Worm (Caenorhabditis elegans) whole organism, young adult: ENCODE results near the gene C54G10.1.

Experiments
- B0035.1 ChIP-seq: sonication (generic microtip); optimal IDR thresholded peaks from 2 replicates; lab custom pipeline; 2016; ENCODE audit warnings: missing genetic modification characterization, mild to moderate bottlenecking, missing compliant biosample characterization, missing genotype, missing genetic modification reagents
- F10E7.11 ChIP-seq: sonication (generic microtip); optimal IDR thresholded peaks from 2 replicates; lab custom pipeline; 2017; ENCODE audit warnings: mild to moderate bottlenecking, missing genetic modification characterization, moderate library complexity, missing compliant biosample characterization
- F37B4.10 ChIP-seq: fragments of 200-800 bp; sonication (Bioruptor generic); IDR thresholded peaks from 2 replicates; pipeline ENCODE4 v1.3.6; 2022; ENCODE audit warnings: missing genetic modification characterization, missing compliant biosample characterization
- K12H6.12 ChIP-seq: fragments of 200-800 bp; sonication (Bioruptor generic); optimal IDR thresholded peaks from 2 replicates; lab custom pipeline; 2018; ENCODE audit warnings: mild to moderate bottlenecking, missing genetic modification characterization, missing compliant biosample characterization
- Y53F4B.3 ChIP-seq: fragments of 200-800 bp; sonication (Bioruptor generic); IDR thresholded peaks from 2 replicates; pipeline ENCODE4 v1.3.6; 2022; ENCODE audit warnings: missing genetic modification reagents, missing genetic modification characterization, missing compliant biosample characterization
- Y67H2A.10 ChIP-seq: fragments of 200-800 bp; sonication (Bioruptor generic); conservative IDR thresholded peaks from 2 replicates; pipeline ENCODE4 v1.3.6; 2022; ENCODE audit warnings: missing genetic modification reagents, missing genetic modification characterization, missing compliant biosample characterization
- attf-5 ChIP-seq: fragments of 200-800 bp; sonication (Bioruptor generic); optimal IDR thresholded peaks from 2 replicates; lab custom pipeline; 2018; ENCODE audit warnings: mild to moderate bottlenecking, missing genetic modification characterization, missing compliant biosample characterization
- attf-6 ChIP-seq: fragments of 200-800 bp; sonication (Bioruptor generic); IDR thresholded peaks from 2 replicates; pipeline ENCODE4 v1.3.6; 2022; ENCODE audit warnings: missing genetic modification reagents, missing genetic modification characterization, missing compliant biosample characterization
- bed-1 ChIP-seq: fragments of 200-800 bp; sonication (Bioruptor generic); IDR thresholded peaks from 2 replicates; pipeline ENCODE4 v1.3.6; 2022; ENCODE audit warnings: missing genetic modification reagents, missing genetic modification characterization, missing compliant biosample characterization
- cebp-1 ChIP-seq, 2 experiments: fragments of 200-800 bp in 1 of 2; sonication (Bioruptor generic) in 1 of 2; sonication (generic microtip) in 1 of 2; IDR thresholded peaks in 1 of 2; optimal IDR thresholded peaks in 1 of 2; 2 replicates each; pipeline versions ENCODE4 v1.3.6 to Lab custom; 2017 to 2022; ENCODE audit warnings: missing compliant biosample characterization in 2 of 2, missing genetic modification characterization in 2 of 2, mild to moderate bottlenecking in 1 of 2, missing genetic modification reagents in 1 of 2, moderate library complexity in 1 of 2
- ceh-58 ChIP-seq: fragments of 200-800 bp; sonication (Bioruptor generic); IDR thresholded peaks from 2 replicates; pipeline ENCODE4 v1.3.6; 2022; ENCODE audit warnings: missing genetic modification characterization, missing compliant biosample characterization
- ceh-79 ChIP-seq: sonication (generic microtip); optimal IDR thresholded peaks from 2 replicates; lab custom pipeline; 2017; ENCODE audit warnings: mild to moderate bottlenecking, missing genetic modification characterization, missing compliant biosample characterization
- chd-7 ChIP-seq: sonication (generic microtip); optimal IDR thresholded peaks from 2 replicates; lab custom pipeline; 2016; ENCODE audit warnings: mild to moderate bottlenecking, missing genetic modification characterization, moderate library complexity, missing compliant biosample characterization
- dox-1 ChIP-seq: fragments of 200-800 bp; sonication (Bioruptor generic); IDR thresholded peaks from 2 replicates; pipeline ENCODE4 v1.3.6; 2022; ENCODE audit warnings: missing genetic modification reagents, missing genetic modification characterization, missing compliant biosample characterization
- dpff-1 ChIP-seq: sonication (generic microtip); optimal IDR thresholded peaks from 2 replicates; lab custom pipeline; 2017; ENCODE audit warnings: mild to moderate bottlenecking, missing genetic modification characterization, missing compliant biosample characterization
- ets-4 ChIP-seq: fragments of 200-800 bp; sonication (Bioruptor generic); optimal IDR thresholded peaks from 2 replicates; lab custom pipeline; 2018; ENCODE audit warnings: mild to moderate bottlenecking, missing genetic modification characterization, missing compliant biosample characterization
- gei-17 ChIP-seq: fragments of 200-800 bp; sonication (Bioruptor generic); optimal IDR thresholded peaks from 2 replicates; lab custom pipeline; 2018; ENCODE audit warnings: mild to moderate bottlenecking, missing genetic modification characterization, missing compliant biosample characterization
- hlh-12 ChIP-seq: sonication (generic microtip); optimal IDR thresholded peaks from 2 replicates; lab custom pipeline; 2016; ENCODE audit warnings: missing genetic modification characterization, missing compliant biosample characterization
- hlh-26 ChIP-seq: fragments of 200-800 bp; sonication (Bioruptor generic); conservative IDR thresholded peaks from 2 replicates; pipeline ENCODE4 v1.3.6; 2022; ENCODE audit warnings: missing genetic modification reagents, missing genetic modification characterization, missing compliant biosample characterization
- hmg-1.2 ChIP-seq: fragments of 200-800 bp; sonication (Bioruptor generic); IDR thresholded peaks from 2 replicates; pipeline ENCODE4 v1.3.6; 2022; ENCODE audit warnings: missing genetic modification reagents, missing genetic modification characterization, missing compliant biosample characterization
- lin-40 ChIP-seq: sonication (generic microtip); optimal IDR thresholded peaks from 2 replicates; lab custom pipeline; 2016; ENCODE audit warnings: missing genetic modification characterization, mild to moderate bottlenecking, missing compliant biosample characterization, missing genotype, missing genetic modification reagents
- lin-54 ChIP-seq: fragments of 200-800 bp; sonication (Bioruptor generic); optimal IDR thresholded peaks from 2 replicates; lab custom pipeline; 2018; ENCODE audit warnings: mild to moderate bottlenecking, missing genetic modification characterization, missing compliant biosample characterization
- mes-4 ChIP-seq: sonication (generic microtip); optimal IDR thresholded peaks from 2 replicates; lab custom pipeline; 2016; ENCODE audit warnings: missing genotype, missing genetic modification characterization, missing compliant biosample characterization
- mxl-1 ChIP-seq: sonication (generic microtip); optimal IDR thresholded peaks from 2 replicates; lab custom pipeline; 2016; ENCODE audit warnings: missing genetic modification characterization, missing compliant biosample characterization
- nhr-120 ChIP-seq: fragments of 200-800 bp; sonication (Bioruptor generic); IDR thresholded peaks from 2 replicates; pipeline ENCODE4 v1.3.6; 2022; ENCODE audit warnings: missing genetic modification characterization, missing compliant biosample characterization
- nhr-80 ChIP-seq: sonication (generic microtip); optimal IDR thresholded peaks from 2 replicates; lab custom pipeline; 2016; ENCODE audit warnings: missing genetic modification characterization, missing compliant biosample characterization
- nhr-90 ChIP-seq: sonication (generic microtip); optimal IDR thresholded peaks from 2 replicates; lab custom pipeline; 2016; ENCODE audit warnings: missing genotype, mild to moderate bottlenecking, missing genetic modification characterization, missing compliant biosample characterization
- rpc-1 ChIP-seq, 2 experiments: fragments of 150-350 bp in 1 of 2; sonication (generic microtip) in 1 of 2; optimal IDR thresholded peaks; 2 replicates each; lab custom pipeline; 2014 to 2018; ENCODE audit warnings: missing biosample characterization in 1 of 2, missing genetic modification characterization in 1 of 2, missing genetic modification reagents in 1 of 2, missing genotype in 1 of 2
- sdz-38 ChIP-seq: sonication (generic microtip); optimal IDR thresholded peaks from 2 replicates; lab custom pipeline; 2016; ENCODE audit warnings: missing genotype, missing genetic modification characterization, missing compliant biosample characterization
- sea-2 ChIP-seq: fragments of 200-800 bp; sonication (Bioruptor generic); IDR thresholded peaks from 2 replicates; pipeline ENCODE4 v1.3.6; 2022; ENCODE audit warnings: missing genetic modification characterization, missing compliant biosample characterization
- snpc-1.1 ChIP-seq: sonication (generic microtip); optimal IDR thresholded peaks from 2 replicates; lab custom pipeline; 2017; ENCODE audit warnings: missing genetic modification characterization, mild to moderate bottlenecking, missing compliant biosample characterization, antibody characterized with exemption, moderate library complexity, missing genotype, missing genetic modification reagents; ENCODE audit not compliant: insufficient read depth
- tbp1 ChIP-seq: fragments of 200-800 bp; sonication (Bioruptor generic); optimal IDR thresholded peaks from 2 replicates; lab custom pipeline; 2018; ENCODE audit warnings: mild to moderate bottlenecking, missing genetic modification characterization, missing compliant biosample characterization
- tbx-9 ChIP-seq: sonication (generic microtip); optimal IDR thresholded peaks from 2 replicates; lab custom pipeline; 2016; ENCODE audit warnings: borderline replicate concordance, missing genetic modification characterization, inconsistent platforms, missing compliant biosample characterization
- tlf-1 ChIP-seq: fragments of 200-800 bp; sonication (Bioruptor generic); optimal IDR thresholded peaks from 2 replicates; lab custom pipeline; 2018; ENCODE audit warnings: mild to moderate bottlenecking, missing genetic modification characterization, missing compliant biosample characterization
- zfh-2 ChIP-seq: fragments of 200-800 bp; sonication (Bioruptor generic); conservative IDR thresholded peaks from 2 replicates; pipeline ENCODE4 v1.3.6; 2022; ENCODE audit warnings: missing genetic modification reagents, missing genetic modification characterization, missing compliant biosample characterization
- ztf-25 ChIP-seq: fragments of 200-800 bp; sonication (Bioruptor generic); IDR thresholded peaks from 2 replicates; pipeline ENCODE4 v1.3.6; 2022; ENCODE audit warnings: missing genetic modification reagents, missing genetic modification characterization, missing compliant biosample characterization

Gene C54G10.1

DNA sequence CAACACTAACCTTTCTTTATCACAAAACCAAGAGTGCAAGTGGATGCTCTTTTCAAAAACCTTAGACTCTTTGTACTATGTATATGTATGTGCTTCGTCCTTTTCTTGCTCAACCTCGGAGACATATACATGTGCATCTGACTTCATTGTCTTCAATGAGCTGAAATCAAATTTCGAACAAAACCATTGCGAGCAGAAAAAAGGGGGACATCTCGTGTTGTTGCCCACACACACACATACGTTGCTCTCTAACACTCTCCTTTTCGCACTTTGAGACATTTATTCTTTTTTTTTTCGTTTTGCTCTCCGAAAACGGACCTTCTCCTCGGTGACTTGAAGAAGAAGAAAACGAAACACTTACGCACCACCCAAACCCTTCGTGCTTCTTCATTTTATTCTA, 20.6 kb upstream of the C54G10.1 start:
- no peak for TF ChIP-seq F37B4.10 (GFP tag; lab: Robert Waterston, UW)
- no peak for TF ChIP-seq zfh-2 (GFP tag; lab: Robert Waterston, UW)
- no peak for TF ChIP-seq K12H6.12
- no peak for TF ChIP-seq nhr-120 (GFP tag; lab: Robert Waterston, UW)
- TF ChIP-seq hlh-26 (GFP tag; lab: Robert Waterston, UW): no peak

DNA sequence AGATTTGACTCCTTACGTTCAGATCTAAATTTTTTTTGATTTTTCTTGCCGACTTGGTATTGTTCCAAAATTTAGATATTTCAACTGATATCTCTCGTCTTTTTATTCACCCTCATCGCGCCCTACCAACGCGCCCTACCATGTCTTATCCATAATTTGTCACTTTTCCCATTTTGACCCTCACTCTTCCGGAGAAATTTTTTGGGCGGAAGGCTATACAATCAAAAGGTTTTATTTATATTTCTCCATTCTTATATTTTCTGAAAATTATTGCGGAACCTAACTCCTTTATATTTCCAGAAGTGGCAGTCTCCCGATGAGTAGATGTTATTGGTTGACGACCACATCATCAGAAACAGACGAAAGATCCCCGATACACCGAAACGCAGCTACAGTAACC, 20.1 kb upstream of the C54G10.1 start, which contains the start of gene hot-1:
Gene hot-1 (plus strand): TSS at position 301 of the 400 bp plus-strand sequence.
- TF ChIP-seq dpff-1 (tag; lab: Kevin White, UChicago) (no peak), F10E7.11 (tag; lab: Kevin White, UChicago) (no peak), ztf-25 (GFP tag; lab: Robert Waterston, UW) (no peak), sdz-38 (tag; lab: Kevin White, UChicago) (no peak), nhr-80 (tag; lab: Kevin White, UChicago) (no peak), gei-17 (GFP tag; lab: Kevin White, UChicago) (no peak), chd-7 (tag; lab: Kevin White, UChicago) (no peak), bed-1 (GFP tag; lab: Robert Waterston, UW) (no peak), snpc-1.1 (tag; lab: Kevin White, UChicago) (no peak), tbp1 (GFP tag; lab: Kevin White, UChicago) (no peak), ceh-58 (no peak), hlh-12 (no peak), B0035.1 (tag; lab: Kevin White, UChicago) (no peak), ceh-79 (tag; lab: Kevin White, UChicago) (no peak), attf-6 (no peak), Y67H2A.10 (GFP tag; lab: Robert Waterston, UW) (no peak)

DNA sequence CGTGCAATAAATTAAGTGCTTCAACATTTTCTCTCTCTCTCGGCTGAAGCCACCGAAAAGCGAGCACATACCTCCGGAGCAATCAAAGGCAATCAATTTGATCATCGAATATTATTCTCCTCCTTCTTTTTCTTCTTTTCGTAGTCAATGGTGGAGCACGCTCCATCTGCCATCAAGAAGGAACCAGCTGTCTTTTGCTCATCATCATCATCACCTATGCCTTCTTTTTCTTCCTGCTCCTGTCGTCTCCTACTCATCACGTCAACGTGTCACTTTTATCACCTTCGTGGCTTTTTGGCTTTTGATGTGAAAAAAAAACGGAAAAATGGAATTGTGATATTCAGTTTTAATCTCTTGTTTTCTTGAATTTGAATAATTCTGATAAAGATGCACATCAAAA, 15.2 kb upstream of the C54G10.1 start:
- TF ChIP-seq lin-54 (GFP tag; lab: Kevin White, UChicago): no peak
- TF ChIP-seq sdz-38 (tag; lab: Kevin White, UChicago): no peak
- TF ChIP-seq tbp1 (GFP tag; lab: Kevin White, UChicago): no peak
- no peak for TF ChIP-seq attf-5 (GFP tag; lab: Kevin White, UChicago)
- TF ChIP-seq sea-2 (GFP tag; lab: Robert Waterston, UW): no peak
- TF ChIP-seq tbx-9 (tag; lab: Kevin White, UChicago): no peak
- TF ChIP-seq tlf-1: no peak
- no peak for TF ChIP-seq Y53F4B.3 (GFP tag; lab: Robert Waterston, UW)
- TF ChIP-seq, all 124 proteins: peak for 0

DNA sequence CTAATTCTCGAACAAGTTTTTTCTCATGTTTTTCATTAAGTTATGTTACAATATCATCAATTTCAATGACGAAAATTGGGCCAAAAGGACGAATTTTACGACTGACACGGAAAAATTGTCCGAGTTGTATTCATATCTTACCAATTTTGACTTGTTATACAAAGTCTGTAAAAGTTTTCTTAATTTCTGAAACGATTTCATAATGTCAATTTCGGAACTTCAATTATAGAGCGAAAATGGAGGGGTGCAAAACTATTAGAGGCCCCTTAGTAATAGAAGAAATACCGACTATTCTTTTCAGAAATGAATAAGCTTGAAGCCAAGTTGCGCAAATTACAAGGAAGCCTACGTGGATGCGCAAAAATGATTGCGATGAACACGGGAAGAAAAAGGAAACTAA, 9.3 kb upstream of the C54G10.1 start, which contains the start of gene F43D2.3:
Gene F43D2.3 (plus strand): TSS at position 301 of the 400 bp plus-strand sequence.
- no peak for TF ChIP-seq mxl-1
- no peak for TF ChIP-seq dox-1

DNA sequence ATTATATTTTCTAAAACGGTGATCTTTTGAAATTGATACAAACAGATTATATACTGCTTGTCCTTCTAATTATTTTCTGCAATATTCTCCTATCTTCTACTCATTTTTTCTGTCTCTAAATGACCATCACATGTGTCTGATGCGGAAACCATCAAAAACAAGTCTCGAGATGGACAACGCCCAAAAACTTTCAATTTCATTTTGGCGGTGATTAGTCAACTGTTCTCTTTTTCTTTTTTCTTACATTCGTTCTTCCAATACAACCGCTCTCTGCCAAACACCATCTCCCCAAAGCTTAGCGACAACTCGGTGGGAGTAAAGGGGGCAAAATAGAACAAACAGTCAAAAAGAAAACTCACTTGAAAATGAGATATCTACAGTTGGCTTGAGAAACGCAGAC, 7.6 kb upstream of the C54G10.1 start:
- TF ChIP-seq ets-4 (GFP tag; lab: Kevin White, UChicago): no peak
- peak; percentile 11 for TF ChIP-seq lin-40 (tag; lab: Kevin White, UChicago)

DNA sequence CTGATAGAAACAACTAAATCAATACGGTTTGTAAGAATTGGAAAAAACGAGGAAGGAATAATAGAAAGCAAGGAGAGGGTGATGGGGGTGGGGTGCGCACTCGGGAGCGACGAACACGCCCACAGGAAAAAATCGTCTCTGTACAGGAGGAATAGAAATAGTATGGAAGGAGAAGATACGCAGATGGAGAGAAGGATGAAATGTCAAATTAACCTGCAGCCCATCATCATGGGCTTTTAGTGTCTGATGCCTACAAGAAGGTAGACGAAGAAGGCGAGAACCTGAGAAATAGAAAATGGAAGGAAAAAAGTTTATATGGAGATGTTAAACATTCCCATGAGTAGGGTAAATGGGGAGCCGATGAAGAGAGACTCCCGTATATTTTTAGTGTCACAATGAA, 5.8 kb upstream of the C54G10.1 start, which contains the start of gene F43D2.6:
Gene F43D2.6 (minus strand): TSS at position 62 of the 400 bp plus-strand sequence.
- TF ChIP-seq nhr-90: no peak
- no peak for TF ChIP-seq cebp-1 (GFP tag; IDR thresholded peaks at IDR 0.05; lab: Robert Waterston, UW)
- peak; percentile 11 for TF ChIP-seq cebp-1 (tag; optimal IDR thresholded peaks at IDR 0.05; lab: Kevin White, UChicago)
- peak; percentile 63 for TF ChIP-seq hmg-1.2 (GFP tag; lab: Robert Waterston, UW)
- no peak for TF ChIP-seq mes-4 (tag; lab: Kevin White, UChicago)
- TF ChIP-seq rpc-1 (optimal IDR thresholded peaks at IDR 0.05; lab: Kevin White, UChicago): no peak
- no peak for TF ChIP-seq rpc-1 (tag; optimal IDR thresholded peaks at IDR 0.05; lab: Kevin White, UChicago)
